Fruit fly (Drosophila melanogaster): ENCODE results near the gene CG6470.

Gene CG6470

dm6 chrX:18541915-18542314, 27.2 kb upstream of the CG6470 start:
- TF ChIP-seq CG17806 (tag; optimal IDR thresholded peaks at IDR 0.05) (peak; percentile 12), gl (tag; optimal IDR thresholded peaks at IDR 0.05) (no peak), rn (GFP tag; IDR thresholded peaks at IDR 0.05) (peak; percentile 54; the same call in 1 of the 2 replicates), CG34367 (tag; optimal IDR thresholded peaks at IDR 0.05) (no peak), fd96Ca (GFP tag; IDR thresholded peaks at IDR 0.05) (peak; percentile 50; the same call in 1 of the 3 replicates), D1 (tag; optimal IDR thresholded peaks at IDR 0.05) (no peak), CG4496 (GFP tag; IDR thresholded peaks at IDR 0.05) (peak; percentile 83), CG13204 (GFP tag; optimal IDR thresholded peaks at IDR 0.05) (no peak), CG8159 (tag; optimal IDR thresholded peaks at IDR 0.05) (peak; percentile 11), Pif1A (GFP tag; optimal IDR thresholded peaks at IDR 0.05) (peak; percentile 45), CG9948 (tag; optimal IDR thresholded peaks at IDR 0.05) (peak; percentile 8), Snoo (tag; optimal IDR thresholded peaks at IDR 0.05) (no peak), CG14655 (GFP tag; optimal IDR thresholded peaks at IDR 0.05) (peak; percentile 63), CG32121 (GFP tag; IDR thresholded peaks at IDR 0.05) (peak; percentile 69), CG15710 (tag; optimal IDR thresholded peaks at IDR 0.05) (no peak), CG12605 (GFP tag; IDR thresholded peaks at IDR 0.05) (peak; percentile 48), CG8301 (tag; optimal IDR thresholded peaks at IDR 0.05) (peak; percentile 47), Pif1B (GFP tag; optimal IDR thresholded peaks at IDR 0.05) (no peak), CG10348 (GFP tag; IDR thresholded peaks at IDR 0.05) (no peak), EcR (GFP tag; optimal IDR thresholded peaks at IDR 0.05) (no peak), Ets98B (GFP tag; IDR thresholded peaks at IDR 0.05) (peak; percentile 75)

- TF ChIP-seq CG4496 (GFP tag; IDR thresholded peaks at IDR 0.05) (peak; percentile 45; the same call in 1 of the 3 replicates), Snoo (tag; optimal IDR thresholded peaks at IDR 0.05) (peak; percentile 58), CG17806 (tag; optimal IDR thresholded peaks at IDR 0.05) (peak; percentile 56), CG32121 (GFP tag; IDR thresholded peaks at IDR 0.05) (no peak), Ets98B (GFP tag; IDR thresholded peaks at IDR 0.05) (no peak), EcR (GFP tag; optimal IDR thresholded peaks at IDR 0.05) (no peak), CG8301 (tag; optimal IDR thresholded peaks at IDR 0.05) (peak; percentile 31), CG14655 (GFP tag; optimal IDR thresholded peaks at IDR 0.05) (peak; percentile 61), CG34367 (tag; optimal IDR thresholded peaks at IDR 0.05) (peak; percentile 51), D1 (tag; optimal IDR thresholded peaks at IDR 0.05) (no peak), CG9948 (tag; optimal IDR thresholded peaks at IDR 0.05) (peak; percentile 73), CG8159 (tag; optimal IDR thresholded peaks at IDR 0.05) (peak; percentile 78), CG15710 (tag; optimal IDR thresholded peaks at IDR 0.05) (peak; percentile 57), CG10348 (GFP tag; IDR thresholded peaks at IDR 0.05) (no peak), Pif1A (GFP tag; optimal IDR thresholded peaks at IDR 0.05) (peak; percentile 14), Pif1B (GFP tag; optimal IDR thresholded peaks at IDR 0.05) (peak; percentile 51), CG13204 (GFP tag; optimal IDR thresholded peaks at IDR 0.05) (peak; percentile 7), CG12605 (GFP tag; IDR thresholded peaks at IDR 0.05) (0 out of 2 replicates have a peak, but pooled peaks have one; percentile 28)
Observed at dm6 chrX:18540268-18540667, 25.6 kb upstream of the CG6470 start.

dm6 chrX:18538204-18538864, 23.7 kb upstream of the CG6470 start:
- TF ChIP-seq CG14655 (GFP tag; optimal IDR thresholded peaks at IDR 0.05) (peak; percentile 61), CG10348 (GFP tag; IDR thresholded peaks at IDR 0.05) (no peak), D1 (tag; optimal IDR thresholded peaks at IDR 0.05) (no peak), CG8159 (tag; optimal IDR thresholded peaks at IDR 0.05) (peak; percentile 71), Ets98B (GFP tag; IDR thresholded peaks at IDR 0.05) (no peak), Snoo (tag; optimal IDR thresholded peaks at IDR 0.05) (peak; percentile 36), CG17806 (tag; optimal IDR thresholded peaks at IDR 0.05) (peak; percentile 69), EcR (GFP tag; optimal IDR thresholded peaks at IDR 0.05) (no peak), CG32121 (GFP tag; IDR thresholded peaks at IDR 0.05) (0 out of 2 replicates have a peak, but pooled peaks have one; percentile 10), CG4496 (GFP tag; IDR thresholded peaks at IDR 0.05) (peak; percentile 36; the same call in 1 of the 3 replicates), CG13204 (GFP tag; optimal IDR thresholded peaks at IDR 0.05) (peak; percentile 40), CG15710 (tag; optimal IDR thresholded peaks at IDR 0.05) (peak; percentile 67), fd96Ca (GFP tag; IDR thresholded peaks at IDR 0.05) (peak; percentile 71), gl (tag; optimal IDR thresholded peaks at IDR 0.05) (peak; percentile 36), rn (GFP tag; IDR thresholded peaks at IDR 0.05) (no peak), Pif1B (GFP tag; optimal IDR thresholded peaks at IDR 0.05) (peak; percentile 66), CG8301 (tag; optimal IDR thresholded peaks at IDR 0.05) (peak; percentile 55), CG34367 (tag; optimal IDR thresholded peaks at IDR 0.05) (peak; percentile 62), Pif1A (GFP tag; optimal IDR thresholded peaks at IDR 0.05) (peak; percentile 70), CG9948 (tag; optimal IDR thresholded peaks at IDR 0.05) (peak; percentile 57), CG12605 (GFP tag; IDR thresholded peaks at IDR 0.05) (no peak)

- TF ChIP-seq CG8301 (tag; optimal IDR thresholded peaks at IDR 0.05) (peak; percentile 1), rn (GFP tag; IDR thresholded peaks at IDR 0.05) (no peak), CG13204 (GFP tag; optimal IDR thresholded peaks at IDR 0.05) (peak; percentile 78), CG14655 (GFP tag; optimal IDR thresholded peaks at IDR 0.05) (peak; percentile 18), fd96Ca (GFP tag; IDR thresholded peaks at IDR 0.05) (no peak), D1 (tag; optimal IDR thresholded peaks at IDR 0.05) (no peak), gl (tag; optimal IDR thresholded peaks at IDR 0.05) (no peak), CG32121 (GFP tag; IDR thresholded peaks at IDR 0.05) (no peak), CG34367 (tag; optimal IDR thresholded peaks at IDR 0.05) (peak; percentile 56), CG10348 (GFP tag; IDR thresholded peaks at IDR 0.05) (no peak), Ets98B (GFP tag; IDR thresholded peaks at IDR 0.05) (no peak), Snoo (tag; optimal IDR thresholded peaks at IDR 0.05) (no peak), CG9948 (tag; optimal IDR thresholded peaks at IDR 0.05) (peak; percentile 51), CG4496 (GFP tag; IDR thresholded peaks at IDR 0.05) (no peak), CG12605 (GFP tag; IDR thresholded peaks at IDR 0.05) (no peak), Pif1A (GFP tag; optimal IDR thresholded peaks at IDR 0.05) (no peak), Pif1B (GFP tag; optimal IDR thresholded peaks at IDR 0.05) (no peak), EcR (GFP tag; optimal IDR thresholded peaks at IDR 0.05) (no peak), CG17806 (tag; optimal IDR thresholded peaks at IDR 0.05) (peak; percentile 24), CG15710 (tag; optimal IDR thresholded peaks at IDR 0.05) (peak; percentile 59), CG8159 (tag; optimal IDR thresholded peaks at IDR 0.05) (peak; percentile 67)
Observed at dm6 chrX:18537066-18537759, 22.5 kb upstream of the CG6470 start.
